Worm (Caenorhabditis elegans) whole organism, L4 larva: Measurements from ENCODE around the gene fpn-1.2.

Experiments used
- D1046.2 ChIP-seq: fragments of 200-800 bp; sonication (Bioruptor generic); IDR thresholded peaks from 2 replicates; pipeline ENCODE4 v1.3.6; 2022; ENCODE audit warnings: missing genetic modification characterization, missing compliant biosample characterization
- F10B5.3 ChIP-seq: sonication (generic microtip); optimal IDR thresholded peaks from 2 replicates; lab custom pipeline; 2016; ENCODE audit warnings: mild to moderate bottlenecking, missing genetic modification characterization, missing compliant biosample characterization
- F37D6.2 ChIP-seq: sonication (generic microtip); optimal IDR thresholded peaks from 2 replicates; lab custom pipeline; 2016; ENCODE audit warnings: mild to moderate bottlenecking, missing genetic modification characterization, missing compliant biosample characterization
- T26A8.4 ChIP-seq: fragments of 200-800 bp; sonication (Bioruptor generic); IDR thresholded peaks from 2 replicates; pipeline ENCODE4 v1.3.6; 2022; ENCODE audit warnings: missing genetic modification characterization, missing compliant biosample characterization
- aha-1 ChIP-seq: fragments of 150-350 bp; peaks from one replicate; lab custom pipeline; 2014; ENCODE audit warnings: missing biosample characterization, missing genetic modification characterization
- ama-1 ChIP-seq: fragments of 150-350 bp; optimal IDR thresholded peaks from 2 replicates; lab custom pipeline; 2014; ENCODE audit warnings: inconsistent platforms, mixed read lengths
- daf-16 ChIP-seq, 3 experiments: sonication (generic microtip); optimal IDR thresholded peaks; 2 replicates each; lab custom pipeline; 2016 to 2017; ENCODE audit warnings: missing genetic modification characterization in 3 of 3, missing genetic modification reagents in 3 of 3, mild to moderate bottlenecking in 2 of 3, missing compliant biosample characterization in 2 of 3, missing biosample characterization in 1 of 3, moderate library complexity in 1 of 3
- daf-19 ChIP-seq: fragments of 200-800 bp; sonication (Bioruptor generic); conservative IDR thresholded peaks from 2 replicates; pipeline ENCODE4 v1.3.6; 2022; ENCODE audit warnings: missing genetic modification characterization, missing compliant biosample characterization
- daf-8 ChIP-seq: fragments of 200-800 bp; sonication (Bioruptor generic); IDR thresholded peaks from 2 replicates; pipeline ENCODE4 v1.3.6; 2022; ENCODE audit warnings: missing genetic modification characterization, missing compliant biosample characterization
- dmd-6 ChIP-seq: fragments of 200-800 bp; sonication (Bioruptor generic); IDR thresholded peaks from 2 replicates; pipeline ENCODE4 v1.3.6; 2022; ENCODE audit warnings: missing genetic modification reagents, missing genetic modification characterization, missing compliant biosample characterization
- dmd-8 ChIP-seq: fragments of 200-800 bp; sonication (Bioruptor generic); IDR thresholded peaks from 2 replicates; pipeline ENCODE4 v1.3.6; 2022; ENCODE audit warnings: missing genetic modification characterization, missing compliant biosample characterization
- dve-1 ChIP-seq: sonication (generic microtip); optimal IDR thresholded peaks from 2 replicates; lab custom pipeline; 2017; ENCODE audit warnings: antibody characterized with exemption, mild to moderate bottlenecking, missing genetic modification characterization, missing compliant biosample characterization; ENCODE audit not compliant: insufficient read depth
- gei-8 ChIP-seq: fragments of 200-800 bp; sonication (Bioruptor generic); optimal IDR thresholded peaks from 2 replicates; lab custom pipeline; 2018; ENCODE audit warnings: mild to moderate bottlenecking, missing genetic modification characterization, missing compliant biosample characterization
- hif-1 ChIP-seq, 2 experiments: sonication (generic microtip); optimal IDR thresholded peaks; 2 replicates each; lab custom pipeline; 2016 to 2017; ENCODE audit warnings: missing compliant biosample characterization in 2 of 2, missing genetic modification characterization in 2 of 2, missing genetic modification reagents in 2 of 2, missing genotype in 2 of 2, mild to moderate bottlenecking in 1 of 2
- hlh-11 ChIP-seq: fragments of 200-800 bp; sonication (Bioruptor generic); optimal IDR thresholded peaks from 2 replicates; lab custom pipeline; 2018; ENCODE audit warnings: mild to moderate bottlenecking, missing genetic modification characterization, missing compliant biosample characterization
- lim-7 ChIP-seq: fragments of 200-800 bp; sonication (Bioruptor generic); IDR thresholded peaks from 2 replicates; pipeline ENCODE4 v1.3.6; 2022; ENCODE audit warnings: missing genetic modification characterization, missing compliant biosample characterization
- madf-9 ChIP-seq: fragments of 200-800 bp; sonication (Bioruptor generic); conservative IDR thresholded peaks from 2 replicates; pipeline ENCODE4 v1.3.6; 2022; ENCODE audit warnings: missing genetic modification reagents, missing genetic modification characterization, missing compliant biosample characterization
- mdl-1 ChIP-seq, 2 experiments: fragments of 150-350 bp in 1 of 2; sonication (generic microtip) in 1 of 2; optimal IDR thresholded peaks; 2 replicates each; lab custom pipeline; 2014 to 2017; ENCODE audit warnings: missing biosample characterization in 2 of 2, missing genetic modification characterization in 2 of 2
- mdt-29 ChIP-seq: fragments of 200-800 bp; sonication (Bioruptor generic); IDR thresholded peaks from 2 replicates; pipeline ENCODE4 v1.3.6; 2022; ENCODE audit warnings: missing genetic modification reagents, missing genetic modification characterization, missing compliant biosample characterization
- mep-1 ChIP-seq: fragments of 150-350 bp; sonication (generic microtip); optimal IDR thresholded peaks from 3 replicates; lab custom pipeline; 2014; ENCODE audit warnings: missing biosample characterization, missing genetic modification characterization
- mes-2 ChIP-seq: sonication (generic microtip); optimal IDR thresholded peaks from 2 replicates; lab custom pipeline; 2016; ENCODE audit warnings: missing genotype, mild to moderate bottlenecking, missing genetic modification characterization, missing compliant biosample characterization; ENCODE audit not compliant: poor library complexity, severe bottlenecking
- nhr-28 ChIP-seq: fragments of 150-350 bp; optimal IDR thresholded peaks from 2 replicates; lab custom pipeline; 2014; ENCODE audit warnings: missing biosample characterization, missing genetic modification characterization
- pha-4 ChIP-seq, 2 experiments: fragments of 150-350 bp in 1 of 2; fragments of 200-800 bp in 1 of 2; sonication (Bioruptor generic) in 1 of 2; IDR thresholded peaks in 1 of 2; optimal IDR thresholded peaks in 1 of 2; 2 replicates each; pipeline versions ENCODE4 v1.3.6 to Lab custom; 2014 to 2022; ENCODE audit warnings: missing genetic modification characterization in 2 of 2, missing genetic modification reagents in 2 of 2, missing biosample characterization in 1 of 2, missing compliant biosample characterization in 1 of 2
- pqm-1 ChIP-seq: sonication (generic microtip); optimal IDR thresholded peaks from 2 replicates; lab custom pipeline; 2017; ENCODE audit warnings: missing biosample characterization, missing genetic modification characterization
- rbr-2 ChIP-seq: sonication (generic microtip); optimal IDR thresholded peaks from 2 replicates; lab custom pipeline; 2016; ENCODE audit warnings: missing genotype, missing genetic modification characterization, missing compliant biosample characterization
- set-16 ChIP-seq: fragments of 200-800 bp; sonication (Bioruptor generic); IDR thresholded peaks from 2 replicates; pipeline ENCODE4 v1.3.6; 2022; ENCODE audit warnings: missing genetic modification reagents, missing genetic modification characterization, missing compliant biosample characterization
- snpc-1.2 ChIP-seq: fragments of 200-800 bp; sonication (Bioruptor generic); IDR thresholded peaks from 2 replicates; pipeline ENCODE4 v1.3.6; 2022; ENCODE audit warnings: missing genetic modification reagents, missing genetic modification characterization, missing compliant biosample characterization
- spr-3 ChIP-seq: fragments of 200-800 bp; sonication (Bioruptor generic); optimal IDR thresholded peaks from 2 replicates; lab custom pipeline; 2018; ENCODE audit warnings: mild to moderate bottlenecking, missing genetic modification characterization, missing compliant biosample characterization
- tra-1 ChIP-seq: fragments of 200-800 bp; sonication (Bioruptor generic); IDR thresholded peaks from 2 replicates; pipeline ENCODE4 v1.3.6; 2022; ENCODE audit warnings: missing genetic modification reagents, missing genetic modification characterization, missing compliant biosample characterization
- unc-62 ChIP-seq, 3 experiments: fragments of 150-350 bp in 1 of 3; sonication (generic microtip); optimal IDR thresholded peaks in 2 of 3; peaks in 1 of 3; 1 replicate in 1 of 3; 2 replicates in 2 of 3; lab custom pipeline; 2014 to 2017; ENCODE audit warnings: missing biosample characterization in 3 of 3, missing genetic modification characterization in 3 of 3, missing genetic modification reagents in 3 of 3, missing genotype in 1 of 3
- zfp-3 ChIP-seq: fragments of 200-800 bp; sonication (Bioruptor generic); conservative IDR thresholded peaks from 2 replicates; pipeline ENCODE4 v1.3.6; 2022; ENCODE audit warnings: missing genetic modification reagents, missing genetic modification characterization, missing compliant biosample characterization
- zip-11 ChIP-seq: fragments of 200-800 bp; sonication (Bioruptor generic); IDR thresholded peaks from 2 replicates; pipeline ENCODE4 v1.3.6; 2022; ENCODE audit warnings: missing genetic modification characterization, missing compliant biosample characterization

The fpn-1.2 gene

ce11 chrV:1431702-1432187 is 32.8 kb downstream of the fpn-1.2 start, which contains the start of gene ges-1:
TSS of gene ges-1 (minus strand) at chrV:1432137.
- TF ChIP-seq dmd-8 (GFP tag; lab: Robert Waterston, UW) (no peak), madf-9 (GFP tag; lab: Robert Waterston, UW) (no peak), unc-62 (GFP tag; optimal IDR thresholded peaks at IDR 0.05 in 1 of 2; lab: Kevin White, UChicago) (peak in 1 of 2 experiments; percentile 13), unc-62 (tag; optimal IDR thresholded peaks at IDR 0.05; lab: Kevin White, UChicago) (no peak), aha-1 (tag; lab: Kevin White, UChicago) (peak; percentile 90), tra-1 (GFP tag; lab: Robert Waterston, UW) (no peak)

- no peak for TF ChIP-seq daf-8 (GFP tag; lab: Robert Waterston, UW)
- TF ChIP-seq set-16 (GFP tag; lab: Robert Waterston, UW) = peak; percentile 54; the same call in 1 of the 2 replicates
Measured at ce11 chrV:1425595-1425994, 38.9 kb downstream of the fpn-1.2 start, which contains the start of gene R12A1.3. TSS of gene R12A1.3 (minus strand) at chrV:1425794.

DNA sequence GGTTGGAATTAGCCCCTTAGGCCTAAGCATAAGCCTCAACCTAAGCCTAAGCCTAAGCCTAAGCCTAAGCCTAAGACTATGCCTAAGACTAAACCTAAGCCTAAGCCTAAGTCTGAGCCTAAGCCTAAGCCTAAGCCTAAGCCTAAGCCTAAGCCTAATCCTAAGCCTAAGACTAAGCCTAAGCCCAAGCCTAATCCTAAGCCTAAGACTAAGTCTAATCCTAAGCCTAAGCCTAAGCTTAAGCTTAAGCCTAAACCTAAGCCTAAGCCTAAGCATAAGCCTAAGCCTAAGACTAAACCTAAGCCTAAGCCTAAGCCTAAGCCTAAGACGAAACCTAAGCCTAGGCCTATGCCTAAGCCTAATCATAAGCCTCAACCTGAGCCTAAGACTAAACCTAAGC is 41.2 kb downstream of the fpn-1.2 start:
- no peak for TF ChIP-seq hlh-11
- TF ChIP-seq F10B5.3 = no peak
- no peak for TF ChIP-seq mes-2 (tag; lab: Kevin White, UChicago)
- no peak for TF ChIP-seq dve-1
- no peak for TF ChIP-seq F37D6.2
- TF ChIP-seq spr-3 (GFP tag; lab: Kevin White, UChicago) = no peak
- TF ChIP-seq snpc-1.2 = no peak
- TF ChIP-seq dmd-8 (GFP tag; lab: Robert Waterston, UW) = no peak
- no peak for TF ChIP-seq lim-7 (GFP tag; lab: Robert Waterston, UW)
- TF ChIP-seq mdt-29 (GFP tag; lab: Robert Waterston, UW) = no peak
- TF ChIP-seq D1046.2 (GFP tag; lab: Robert Waterston, UW) = no peak
- TF ChIP-seq T26A8.4 (GFP tag; lab: Robert Waterston, UW) = no peak
- TF ChIP-seq mep-1 = no peak
- no peak for TF ChIP-seq pha-4 (GFP tag; IDR thresholded peaks at IDR 0.05; lab: Robert Waterston, UW)
- TF ChIP-seq pha-4 (tag; optimal IDR thresholded peaks at IDR 0.05; lab: Kevin White, UChicago) = no peak
- no peak for TF ChIP-seq rbr-2 (tag; lab: Kevin White, UChicago)
- no peak for TF ChIP-seq zfp-3 (GFP tag; lab: Robert Waterston, UW)

- TF ChIP-seq D1046.2 (GFP tag; lab: Robert Waterston, UW) (no peak), unc-62 (GFP tag; optimal IDR thresholded peaks at IDR 0.05 in 1 of 2; lab: Kevin White, UChicago) (peak in 1 of 2 experiments; percentile 36), unc-62 (tag; optimal IDR thresholded peaks at IDR 0.05; lab: Kevin White, UChicago) (no peak)
Measured at ce11 chrV:1422269-1422668, 42.2 kb downstream of the fpn-1.2 start.

- TF ChIP-seq zip-11 (GFP tag; lab: Robert Waterston, UW) = no peak
- TF ChIP-seq aha-1 (tag; lab: Kevin White, UChicago) = peak; percentile 56
Measured at ce11 chrV:1416154-1416553, 48.3 kb downstream of the fpn-1.2 start.

DNA sequence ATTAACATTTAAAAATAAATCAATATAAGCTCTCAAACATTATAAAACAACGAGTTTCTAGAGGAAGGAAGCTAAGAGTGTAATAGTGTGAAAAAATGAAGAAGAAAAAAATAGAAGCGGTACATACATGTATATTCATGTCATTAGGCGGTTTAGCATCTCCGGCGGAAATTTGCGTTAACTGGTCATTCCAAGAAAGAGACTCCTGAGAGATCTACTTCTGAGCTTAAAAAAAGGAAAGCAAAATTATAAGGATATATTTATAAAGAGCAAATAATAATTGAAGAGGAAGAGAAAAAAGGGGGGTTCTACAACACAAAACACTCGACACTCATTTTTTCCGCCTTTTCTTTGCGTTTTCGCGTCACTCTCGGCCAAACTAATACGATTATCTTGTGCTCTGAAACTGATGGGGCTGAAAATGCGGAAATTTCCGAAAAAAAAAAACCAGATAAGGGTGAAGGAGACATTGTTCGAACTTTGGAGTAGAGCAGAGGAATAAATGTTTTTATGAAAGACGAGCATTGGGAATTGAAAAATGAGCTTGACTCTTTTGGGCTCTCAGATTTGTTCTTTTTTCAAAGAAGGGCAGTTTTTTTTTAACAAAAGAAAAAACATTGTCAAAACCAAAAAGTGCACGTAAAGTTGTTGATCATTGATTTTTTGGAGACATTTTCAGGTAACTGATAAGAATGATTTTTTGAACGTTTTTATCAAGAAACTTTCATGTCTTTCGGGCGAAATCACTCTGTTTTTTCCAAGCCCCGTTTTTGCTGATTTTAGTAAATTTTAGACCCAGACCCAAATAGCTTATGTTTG is 49.7 kb downstream of the fpn-1.2 start:
- TF ChIP-seq pqm-1 (tag; lab: Kevin White, UChicago) = peak; percentile 86
- no peak for TF ChIP-seq mdl-1 (tag; optimal IDR thresholded peaks at IDR 0.05; lab: Kevin White, UChicago)
- TF ChIP-seq daf-16 (GFP tag; optimal IDR thresholded peaks at IDR 0.05; lab: Kevin White, UChicago) = no peak
- TF ChIP-seq daf-16 (tag; optimal IDR thresholded peaks at IDR 0.05; lab: Kevin White, UChicago) = peak; percentile 22
- TF ChIP-seq ama-1 (lab: Kevin White, UChicago) = no peak
- peak in 1 of 2 experiments; percentile 49 for TF ChIP-seq hif-1 (tag; optimal IDR thresholded peaks at IDR 0.05; lab: Kevin White, UChicago)
- TF ChIP-seq daf-19 (GFP tag; lab: Robert Waterston, UW) = no peak
- TF ChIP-seq hlh-11 = peak; percentile 38
- peak; percentile 49 for TF ChIP-seq aha-1 (tag; lab: Kevin White, UChicago)
- no peak for TF ChIP-seq gei-8 (GFP tag; lab: Kevin White, UChicago)
- peak; percentile 72 for TF ChIP-seq dmd-6 (GFP tag; lab: Robert Waterston, UW)
- TF ChIP-seq nhr-28 = peak; percentile 25
- TF ChIP-seq dve-1 = peak; percentile 27
